Fruit fly (Drosophila melanogaster): ENCODE measurements around the gene Bdbt.

- TF ChIP-seq usp (GFP tag; optimal IDR thresholded peaks at IDR 0.05) (no peak), pan (optimal IDR thresholded peaks at IDR 0.05) (no peak), psq (optimal IDR thresholded peaks at IDR 0.05) (no peak), CG8478 (optimal IDR thresholded peaks at IDR 0.05) (no peak)
Observed at dm6 chr3R:21078211-21078610, 40.4 kb downstream of the Bdbt start.
